Worm (Caenorhabditis elegans) whole organism, young adult: Measurements from ENCODE around the gene D1022.3.

Source experiments
- B0336.3 ChIP-seq: fragments of 200-800 bp; sonication (Bioruptor generic); IDR thresholded peaks from 2 replicates; pipeline ENCODE4 v1.3.6; 2022; ENCODE audit warnings: missing genetic modification characterization, missing compliant biosample characterization
- ama-1 ChIP-seq, 3 experiments: fragments of 150-350 bp in 1 of 3; sonication (generic microtip) in 2 of 3; optimal IDR thresholded peaks; 2 replicates each; lab custom pipeline; 2014 to 2018; ENCODE audit warnings: missing biosample characterization in 2 of 3, missing genetic modification characterization in 2 of 3, missing genetic modification reagents in 2 of 3
- cebp-2 ChIP-seq: fragments of 200-800 bp; sonication (Bioruptor generic); IDR thresholded peaks from 2 replicates; pipeline ENCODE4 v1.3.6; 2022; ENCODE audit warnings: missing genetic modification characterization, missing compliant biosample characterization
- dpff-1 ChIP-seq: sonication (generic microtip); optimal IDR thresholded peaks from 2 replicates; lab custom pipeline; 2017; ENCODE audit warnings: mild to moderate bottlenecking, missing genetic modification characterization, missing compliant biosample characterization
- hlh-26 ChIP-seq: fragments of 200-800 bp; sonication (Bioruptor generic); conservative IDR thresholded peaks from 2 replicates; pipeline ENCODE4 v1.3.6; 2022; ENCODE audit warnings: missing genetic modification reagents, missing genetic modification characterization, missing compliant biosample characterization
- lsl-1 ChIP-seq: fragments of 200-800 bp; sonication (Bioruptor generic); optimal IDR thresholded peaks from 2 replicates; lab custom pipeline; 2018; ENCODE audit warnings: mild to moderate bottlenecking, missing genetic modification characterization, moderate library complexity, missing compliant biosample characterization
- unc-62 ChIP-seq: fragments of 150-350 bp; optimal IDR thresholded peaks from 2 replicates; lab custom pipeline; 2014; ENCODE audit warnings: missing biosample characterization, missing genetic modification reagents, missing genetic modification characterization
- ztf-22 ChIP-seq: fragments of 200-800 bp; sonication (Bioruptor generic); optimal IDR thresholded peaks from 2 replicates; lab custom pipeline; 2018; ENCODE audit warnings: mild to moderate bottlenecking, missing genetic modification characterization, moderate library complexity, missing compliant biosample characterization

DNA sequence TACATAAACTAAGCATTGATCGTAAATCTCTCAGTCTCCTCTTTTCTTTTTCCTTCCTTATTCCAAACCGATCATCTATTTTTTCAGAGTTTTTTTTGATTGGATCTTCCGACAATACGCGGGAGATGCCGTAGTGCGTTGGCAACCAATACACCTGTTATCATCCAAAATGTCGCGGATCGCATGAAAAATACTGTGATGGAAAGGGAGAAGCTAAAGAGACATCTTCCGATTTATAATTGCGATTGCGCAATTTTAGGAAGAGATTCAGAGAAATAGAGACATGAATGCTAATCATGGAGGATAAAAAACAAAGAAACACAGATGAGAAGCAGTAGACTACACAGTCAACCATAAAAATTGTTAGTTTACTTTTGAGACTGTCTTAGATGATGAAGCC lies 49.6 kb downstream of the D1022.3 start:
- no peak for TF ChIP-seq hlh-26 (GFP tag; lab: Robert Waterston, UW)
- TF ChIP-seq unc-62 (GFP tag; lab: Kevin White, UChicago): no peak
- no peak for TF ChIP-seq ama-1 (optimal IDR thresholded peaks at IDR 0.05; lab: Kevin White, UChicago)
- no peak for TF ChIP-seq ama-1 (GFP tag; optimal IDR thresholded peaks at IDR 0.05; lab: Kevin White, UChicago)
- TF ChIP-seq dpff-1: no peak
- TF ChIP-seq lsl-1 (GFP tag; lab: Kevin White, UChicago): no peak
- no peak for TF ChIP-seq B0336.3 (GFP tag; lab: Robert Waterston, UW)
- TF ChIP-seq ztf-22 (GFP tag; lab: Kevin White, UChicago): no peak
- no peak for TF ChIP-seq cebp-2 (GFP tag; lab: Robert Waterston, UW)
